Worm (Caenorhabditis elegans): Measurements from ENCODE around the gene arrd-5.

- TF ChIP-seq nhr-27 (tag; optimal IDR thresholded peaks at IDR 0.05) (no peak), nfya-1 (tag; optimal IDR thresholded peaks at IDR 0.05; ENCODE audit: borderline replicate concordance, insufficient read depth) (no peak), B0019.2 (GFP tag; conservative IDR thresholded peaks at IDR 0.05) (no peak), snpc-4 (GFP tag; optimal IDR thresholded peaks at IDR 0.05) (no peak), snpc-4 (tag; optimal IDR thresholded peaks at IDR 0.05) (no peak), nhr-90 (tag; optimal IDR thresholded peaks at IDR 0.05) (no peak), ztf-6 (GFP tag; IDR thresholded peaks at IDR 0.05) (no peak), ztf-18 (tag; optimal IDR thresholded peaks at IDR 0.05) (no peak), F49E8.2 (tag; optimal IDR thresholded peaks at IDR 0.05; ENCODE audit: insufficient read depth) (no peak), C17E4.6 (GFP tag; IDR thresholded peaks at IDR 0.05) (no peak), rpc-1 (optimal IDR thresholded peaks at IDR 0.05) (no peak), rpc-1 (tag; optimal IDR thresholded peaks at IDR 0.05) (no peak), zim-3 (tag; optimal IDR thresholded peaks at IDR 0.05) (no peak), lin-26 (GFP tag; IDR thresholded peaks at IDR 0.05) (no peak)
Measured at ce11 chrII:9802642-9803041, 32.4 kb upstream of the arrd-5 start, which contains the start of gene cyp-13A6.
